Worm (Caenorhabditis elegans) whole organism, late embryonic: ENCODE data around the gene F14D2.19.

Source experiments
- ceh-9 ChIP-seq: sonication (generic microtip); optimal IDR thresholded peaks from 2 replicates; lab custom pipeline; 2016; ENCODE audit warnings: mild to moderate bottlenecking, missing genetic modification characterization, inconsistent platforms, missing compliant biosample characterization
- elt-4 ChIP-seq: sonication (generic microtip); optimal IDR thresholded peaks from 2 replicates; lab custom pipeline; 2016; ENCODE audit warnings: missing genetic modification characterization, missing compliant biosample characterization
- nfya-1 ChIP-seq: sonication (generic microtip); optimal IDR thresholded peaks from 2 replicates; lab custom pipeline; 2017; ENCODE audit warnings: missing genetic modification characterization, mild to moderate bottlenecking, missing compliant biosample characterization, antibody characterized with exemption, moderate library complexity
- rnt-1 ChIP-seq: sonication (generic microtip); optimal IDR thresholded peaks from 2 replicates; lab custom pipeline; 2016; ENCODE audit warnings: missing genetic modification characterization, missing compliant biosample characterization
- zip-5 ChIP-seq: sonication (generic microtip); optimal IDR thresholded peaks from 2 replicates; lab custom pipeline; 2016; ENCODE audit warnings: missing genetic modification characterization, missing compliant biosample characterization

DNA sequence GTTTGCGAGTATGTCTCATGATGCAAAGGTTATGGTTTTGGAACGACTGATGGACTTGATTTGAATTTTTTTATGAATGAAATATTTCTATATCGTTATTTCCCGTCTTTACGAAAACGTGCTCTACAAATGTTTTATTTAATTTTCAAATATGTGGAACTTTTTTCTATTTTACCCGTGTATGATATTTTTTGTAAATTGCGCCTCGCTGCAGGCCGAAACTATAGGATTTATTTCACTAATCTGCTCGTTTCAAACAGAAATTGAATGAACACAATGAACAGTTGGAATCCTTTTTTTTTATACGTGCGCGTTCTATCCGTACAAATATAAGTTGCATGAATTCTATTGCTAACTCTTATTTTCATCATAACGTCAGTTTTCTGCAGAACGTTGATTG lies 39.0 kb downstream of the F14D2.19 start, which contains the start of gene btb-18:
- TF ChIP-seq rnt-1 (tag; lab: Kevin White, UChicago), result no peak
- no peak for TF ChIP-seq nfya-1 (tag; lab: Kevin White, UChicago)
- TF ChIP-seq elt-4 (tag; lab: Kevin White, UChicago), result no peak
- no peak for TF ChIP-seq ceh-9 (tag; lab: Kevin White, UChicago)
- no peak for TF ChIP-seq zip-5
